Fruit fly (Drosophila melanogaster) Kc167 (cell line): ENCODE measurements around the gene CG46465.

ENCODE experiments used
- Myc ChIP-seq: fragments of >200 bp; optimal IDR thresholded peaks from 2 replicates; lab custom pipeline; 2017; ENCODE audit warnings: missing external identifiers
- Sin3A ChIP-seq: fragments of >200 bp; optimal IDR thresholded peaks from 2 replicates; lab custom pipeline; 2018; ENCODE audit warnings: missing external identifiers
- h ChIP-seq: fragments of >200 bp; optimal IDR thresholded peaks from 3 replicates; lab custom pipeline; 2018; ENCODE audit warnings: missing external identifiers
- psq ChIP-seq: fragments of >200 bp; optimal IDR thresholded peaks from 2 replicates; lab custom pipeline; 2017; ENCODE audit warnings: missing external identifiers
- ttk ChIP-seq: sonication (Bioruptor generic); optimal IDR thresholded peaks from 2 replicates; lab custom pipeline; 2017; ENCODE audit warnings: missing external identifiers

- TF ChIP-seq ttk = no peak
- TF ChIP-seq Sin3A (lab: Kevin White, UChicago) = no peak
- TF ChIP-seq psq (lab: Kevin White, UChicago) = no peak
- no peak for TF ChIP-seq h (lab: Kevin White, UChicago)
- TF ChIP-seq Myc (lab: Kevin White, UChicago) = no peak
Measured at dm6 chr2L:19033288-19033687, 41.0 kb downstream of the CG46465 start, which contains the start of gene hook.
